Fruit fly (Drosophila melanogaster) whole organism: ENCODE results near the gene Pka-R1.

Experiments used
- CG8478 ChIP-seq: fragments of >200 bp; optimal IDR thresholded peaks from 2 replicates; lab custom pipeline; 2018; ENCODE audit warnings: inconsistent platforms
- Dll ChIP-seq: fragments of >200 bp; optimal IDR thresholded peaks from 2 replicates; lab custom pipeline; 2017
- EcR ChIP-seq, 2 experiments: fragments of >200 bp; optimal IDR thresholded peaks; 2 replicates each; lab custom pipeline; 2017; ENCODE audit warnings: missing biosample characterization in 2 of 2, missing genetic modification characterization in 2 of 2, missing genetic modification reagents in 2 of 2
- pan ChIP-seq: fragments of >200 bp; optimal IDR thresholded peaks from 2 replicates; lab custom pipeline; 2017
- psq ChIP-seq: fragments of >200 bp; optimal IDR thresholded peaks from 2 replicates; lab custom pipeline; 2017

DNA sequence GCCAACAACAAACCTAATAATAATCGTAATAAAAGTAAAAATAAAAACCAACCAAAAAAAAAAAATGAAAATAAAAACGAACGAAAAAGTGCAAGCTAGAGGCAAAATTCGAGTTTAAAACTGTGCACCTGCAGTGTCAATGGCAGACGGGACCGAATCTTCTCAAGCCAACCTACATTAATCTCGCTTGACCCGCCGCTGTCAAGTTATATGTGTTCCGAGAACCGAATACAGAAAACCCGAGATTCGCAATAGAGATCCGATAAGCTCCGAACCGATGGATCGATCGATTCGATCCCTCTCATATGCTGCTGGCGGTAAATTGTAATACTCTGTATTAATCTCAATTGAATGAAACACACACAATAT lies 43.3 kb upstream of the Pka-R1 start:
- TF ChIP-seq Dll (lab: Kevin White, UChicago) (no peak), pan (lab: Kevin White, UChicago) (no peak), EcR (GFP tag; optimal IDR thresholded peaks at IDR 0.05; lab: Kevin White, UChicago) (no peak), psq (no peak), CG8478 (lab: Kevin White, UChicago) (no peak)
